Fruit fly (Drosophila melanogaster): Measurements from ENCODE around the gene CG15482.

CG15482 gene

DNA sequence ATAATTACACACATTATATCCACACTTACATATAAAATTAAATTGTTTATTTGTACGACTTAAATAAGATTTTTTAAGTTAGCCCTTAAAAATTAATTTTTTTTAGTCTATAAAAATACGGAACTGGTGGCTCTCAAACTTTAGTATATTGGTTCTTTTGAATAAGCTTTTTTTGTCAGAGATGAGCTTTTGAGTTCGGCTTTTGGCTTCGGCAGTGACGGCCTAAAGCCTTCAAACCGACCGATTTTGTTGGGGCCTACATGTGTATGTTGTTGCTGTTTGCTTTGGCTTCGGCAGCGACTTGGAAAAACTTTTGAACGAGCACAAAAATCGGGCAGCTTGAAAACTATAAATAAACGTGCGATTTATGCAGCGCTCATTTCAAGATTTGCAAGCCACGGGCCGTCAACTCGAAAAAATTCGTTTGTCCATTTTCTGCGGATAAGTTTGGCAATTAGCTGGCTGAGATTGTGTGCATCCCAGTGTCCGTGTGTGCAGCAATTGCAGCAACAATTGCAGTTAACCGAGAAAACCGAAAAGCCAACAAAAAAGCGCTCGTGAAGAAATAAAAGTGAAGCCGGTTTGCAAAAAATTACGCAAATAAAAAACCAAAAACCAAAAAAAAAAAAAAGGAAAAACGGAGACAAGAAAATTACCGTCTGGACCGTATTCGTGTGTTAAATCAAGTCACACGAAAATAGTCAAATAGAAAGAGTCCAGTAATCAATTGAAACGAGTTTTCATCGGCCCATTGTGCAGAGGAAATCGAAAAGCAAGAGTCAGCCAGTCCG lies 34.4 kb upstream of the CG15482 start, which contains the start of gene CG16820:
TSS of gene CG16820 (plus strand) at position 378 of the 791 bp plus-strand sequence.
- TF ChIP-seq bab1 (GFP tag; optimal IDR thresholded peaks at IDR 0.05) (no peak), Hr96 (GFP tag; optimal IDR thresholded peaks at IDR 0.05) (no peak), Clk (GFP tag; optimal IDR thresholded peaks at IDR 0.05) (no peak), kay (GFP tag; ENCODE audit: borderline replicate concordance) (peak; percentile 24), CG11617 (GFP tag; optimal IDR thresholded peaks at IDR 0.05) (no peak), Mnt (GFP tag; optimal IDR thresholded peaks at IDR 0.05) (no peak)

dm6 chr2L:13244759-13245308 lies 33.2 kb upstream of the CG15482 start:
- TF ChIP-seq Crg-1 (GFP tag; optimal IDR thresholded peaks at IDR 0.05) (no peak), cic (GFP tag; optimal IDR thresholded peaks at IDR 0.05) (no peak), CG33017 (tag; optimal IDR thresholded peaks at IDR 0.05) (no peak)

- TF ChIP-seq cnc (optimal IDR thresholded peaks at IDR 0.05), result no peak
- peak; percentile 45 for TF ChIP-seq kay (GFP tag; ENCODE audit: borderline replicate concordance)
These were observed 28.1 kb upstream of the CG15482 start, which contains the start of gene Jhbp13 for dm6 chr2L:13239689-13240088. TSS of gene Jhbp13 (plus strand) at chr2L:13239989.

DNA sequence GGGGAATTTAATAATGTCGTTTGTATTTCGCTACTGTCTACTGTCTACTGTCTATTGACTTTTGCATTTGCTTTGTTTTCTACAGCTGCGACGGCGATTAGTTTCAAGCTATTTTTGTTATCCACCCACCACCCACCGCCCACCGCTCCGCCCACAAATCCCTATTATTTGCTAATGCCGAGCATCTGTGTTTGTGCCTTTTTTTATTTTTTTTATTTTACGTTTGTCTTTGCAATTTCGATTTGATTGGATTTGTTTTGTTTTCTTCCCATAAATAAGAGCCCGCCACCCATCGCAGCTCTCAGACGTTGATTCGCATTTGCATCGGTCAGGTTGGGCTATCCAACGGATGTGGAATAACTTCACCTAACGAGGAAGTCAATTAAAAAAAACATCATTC lies 24.6 kb upstream of the CG15482 start, which contains the start of gene Jhbp14:
TSS of gene Jhbp14 (plus strand) at position 301 of the 400 bp plus-strand sequence.
- TF ChIP-seq Crg-1 (GFP tag; optimal IDR thresholded peaks at IDR 0.05) (no peak), CG1620 (GFP tag; optimal IDR thresholded peaks at IDR 0.05) (no peak), cic (GFP tag; optimal IDR thresholded peaks at IDR 0.05) (no peak), CG7045 (GFP tag; optimal IDR thresholded peaks at IDR 0.05) (no peak), ovo (GFP tag; optimal IDR thresholded peaks at IDR 0.05) (no peak), CG12768 (GFP tag; optimal IDR thresholded peaks at IDR 0.05) (no peak), CG7101 (tag; optimal IDR thresholded peaks at IDR 0.05) (no peak), pad (GFP tag; optimal IDR thresholded peaks at IDR 0.05) (no peak), CG14711 (tag; optimal IDR thresholded peaks at IDR 0.05) (no peak), CG33017 (tag; optimal IDR thresholded peaks at IDR 0.05) (no peak), CG11617 (GFP tag; optimal IDR thresholded peaks at IDR 0.05) (no peak)

DNA sequence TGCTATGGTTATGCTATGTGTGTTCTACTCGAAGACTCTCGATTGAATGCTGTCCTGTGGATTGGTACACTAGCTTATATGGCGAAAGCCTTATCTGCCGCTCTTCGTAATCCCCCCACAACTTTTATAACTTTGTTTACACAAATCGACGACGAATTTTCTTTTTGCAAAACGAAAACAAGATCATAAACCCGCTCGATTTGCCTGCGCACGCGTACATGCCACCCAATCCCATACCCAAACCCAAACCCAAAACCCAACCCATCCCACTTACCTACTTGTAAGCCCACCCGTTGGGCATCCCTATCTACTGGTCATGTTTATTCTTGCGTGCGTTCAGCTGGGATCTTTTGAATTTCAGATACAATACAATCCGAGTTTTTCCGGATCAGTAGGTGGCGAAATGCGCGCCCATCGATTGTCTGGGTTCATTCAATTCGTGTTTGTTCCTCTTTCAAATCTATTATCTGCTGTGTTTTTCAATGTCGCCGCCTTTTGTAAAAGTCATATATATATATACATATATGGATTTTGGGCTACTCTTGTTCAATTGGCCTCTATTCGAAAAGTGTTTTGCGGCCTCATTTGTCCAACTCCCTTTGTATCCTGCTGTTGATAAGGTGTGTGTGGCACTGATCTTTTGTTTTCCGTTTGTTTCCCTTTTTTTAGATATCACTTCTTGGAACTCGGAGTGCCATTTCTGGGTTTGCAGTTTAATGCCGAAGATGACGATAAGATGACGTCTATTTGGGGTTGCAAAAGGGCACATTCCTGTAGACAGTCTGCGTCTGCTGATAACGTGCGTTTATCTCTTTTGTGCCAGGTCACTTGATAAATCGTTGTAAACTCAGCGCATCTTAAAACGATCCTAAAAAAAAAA lies 23.2 kb upstream of the CG15482 start, which contains the start of gene Mabi:
TSS of gene Mabi (minus strand) at position 51 of the 880 bp plus-strand sequence.
- no peak for TF ChIP-seq cic (GFP tag; optimal IDR thresholded peaks at IDR 0.05)
- no peak for TF ChIP-seq CG12768 (GFP tag; optimal IDR thresholded peaks at IDR 0.05)
- TF ChIP-seq Crg-1 (GFP tag; optimal IDR thresholded peaks at IDR 0.05), result no peak
- TF ChIP-seq cnc (optimal IDR thresholded peaks at IDR 0.05), result no peak
- no peak for TF ChIP-seq pad (GFP tag; optimal IDR thresholded peaks at IDR 0.05)
- TF ChIP-seq CG1620 (GFP tag; optimal IDR thresholded peaks at IDR 0.05), result no peak
- no peak for TF ChIP-seq bab1 (GFP tag; optimal IDR thresholded peaks at IDR 0.05)
- no peak for TF ChIP-seq CG14711 (tag; optimal IDR thresholded peaks at IDR 0.05)
- TF ChIP-seq CG11617 (GFP tag; optimal IDR thresholded peaks at IDR 0.05), result no peak
- no peak for TF ChIP-seq ovo (GFP tag; optimal IDR thresholded peaks at IDR 0.05)
- no peak for TF ChIP-seq Hr96 (GFP tag; optimal IDR thresholded peaks at IDR 0.05)
- TF ChIP-seq CG5204 (GFP tag; optimal IDR thresholded peaks at IDR 0.05), result no peak
- TF ChIP-seq Clk (GFP tag; optimal IDR thresholded peaks at IDR 0.05), result no peak

- TF ChIP-seq Crg-1 (GFP tag; optimal IDR thresholded peaks at IDR 0.05) (no peak), CG5204 (GFP tag; optimal IDR thresholded peaks at IDR 0.05) (no peak), kay (GFP tag; ENCODE audit: borderline replicate concordance) (peak; percentile 6), CG33017 (tag; optimal IDR thresholded peaks at IDR 0.05) (no peak)
These were observed 20.1 kb upstream of the CG15482 start, which contains the start of gene Prosalpha6T for dm6 chr2L:13231739-13232138. TSS of gene Prosalpha6T (plus strand) at chr2L:13232039.

dm6 chr2L:13229388-13229882 lies 17.8 kb upstream of the CG15482 start, which contains the start of gene CG16815:
TSS of gene CG16815 (plus strand) at chr2L:13229832.
- no peak for TF ChIP-seq cic (GFP tag; optimal IDR thresholded peaks at IDR 0.05)
- no peak for TF ChIP-seq CG7101 (tag; optimal IDR thresholded peaks at IDR 0.05)
- no peak for TF ChIP-seq Clk (GFP tag; optimal IDR thresholded peaks at IDR 0.05)
- TF ChIP-seq Crg-1 (GFP tag; optimal IDR thresholded peaks at IDR 0.05), result no peak
- TF ChIP-seq CG12768 (GFP tag; optimal IDR thresholded peaks at IDR 0.05), result no peak
- no peak for TF ChIP-seq CG14711 (tag; optimal IDR thresholded peaks at IDR 0.05)
- TF ChIP-seq tj (GFP tag; optimal IDR thresholded peaks at IDR 0.05), result no peak
- no peak for TF ChIP-seq kay (GFP tag; ENCODE audit: borderline replicate concordance)
- no peak for TF ChIP-seq cnc (optimal IDR thresholded peaks at IDR 0.05)
- no peak for TF ChIP-seq CG7045 (GFP tag; optimal IDR thresholded peaks at IDR 0.05)
- TF ChIP-seq Hr96 (GFP tag; optimal IDR thresholded peaks at IDR 0.05), result no peak
- no peak for TF ChIP-seq CG33017 (tag; optimal IDR thresholded peaks at IDR 0.05)
- TF ChIP-seq CG1620 (GFP tag; optimal IDR thresholded peaks at IDR 0.05), result no peak
- no peak for TF ChIP-seq CG5204 (GFP tag; optimal IDR thresholded peaks at IDR 0.05)
- TF ChIP-seq pad (GFP tag; optimal IDR thresholded peaks at IDR 0.05), result no peak
- TF ChIP-seq ovo (GFP tag; optimal IDR thresholded peaks at IDR 0.05), result no peak
- no peak for TF ChIP-seq CG11617 (GFP tag; optimal IDR thresholded peaks at IDR 0.05)
- no peak for TF ChIP-seq bab1 (GFP tag; optimal IDR thresholded peaks at IDR 0.05)

All from whole organism, adult.